Worm (Caenorhabditis elegans) whole organism, L4 larva: ENCODE results near the gene C16D9.5.

Experiments
- F37D6.2 ChIP-seq: sonication (generic microtip); optimal IDR thresholded peaks from 2 replicates; lab custom pipeline; 2016; ENCODE audit warnings: mild to moderate bottlenecking, missing genetic modification characterization, missing compliant biosample characterization
- T20F7.1 ChIP-seq: fragments of 200-800 bp; sonication (Bioruptor generic); optimal IDR thresholded peaks from 2 replicates; lab custom pipeline; 2018; ENCODE audit warnings: mild to moderate bottlenecking, missing genetic modification characterization, missing compliant biosample characterization
- T26A8.4 ChIP-seq: fragments of 200-800 bp; sonication (Bioruptor generic); IDR thresholded peaks from 2 replicates; pipeline ENCODE4 v1.3.6; 2022; ENCODE audit warnings: missing genetic modification characterization, missing compliant biosample characterization
- Y105C5A.15 ChIP-seq: fragments of 200-800 bp; sonication (Bioruptor generic); IDR thresholded peaks from 2 replicates; pipeline ENCODE4 v1.3.6; 2022; ENCODE audit warnings: missing genetic modification characterization, missing compliant biosample characterization
- Y48G9A.11 ChIP-seq: fragments of 200-800 bp; sonication (Bioruptor generic); IDR thresholded peaks from 2 replicates; pipeline ENCODE4 v1.3.6; 2022; ENCODE audit warnings: missing genetic modification reagents, missing genetic modification characterization, missing compliant biosample characterization
- Y5F2A.4 ChIP-seq: fragments of 200-800 bp; sonication (Bioruptor generic); optimal IDR thresholded peaks from 2 replicates; lab custom pipeline; 2018; ENCODE audit warnings: mild to moderate bottlenecking, missing genetic modification characterization, missing compliant biosample characterization
- ama-1 ChIP-seq: fragments of 150-350 bp; optimal IDR thresholded peaks from 2 replicates; lab custom pipeline; 2014; ENCODE audit warnings: inconsistent platforms, mixed read lengths
- ceh-28 ChIP-seq: fragments of 150-350 bp; optimal IDR thresholded peaks from 2 replicates; lab custom pipeline; 2014; ENCODE audit warnings: missing biosample characterization, missing genetic modification reagents, missing genetic modification characterization
- ceh-32 ChIP-seq: sonication (generic microtip); optimal IDR thresholded peaks from 2 replicates; lab custom pipeline; 2016; ENCODE audit warnings: mild to moderate bottlenecking, missing genetic modification characterization, missing compliant biosample characterization; ENCODE audit not compliant: poor library complexity
- ceh-62 ChIP-seq: sonication (generic microtip); optimal IDR thresholded peaks from 2 replicates; lab custom pipeline; 2017; ENCODE audit warnings: missing biosample characterization, missing genetic modification characterization
- ceh-82 ChIP-seq: sonication (generic microtip); optimal IDR thresholded peaks from 2 replicates; lab custom pipeline; 2017; ENCODE audit warnings: missing biosample characterization, missing genetic modification characterization
- daf-12 ChIP-seq: fragments of 150-350 bp; optimal IDR thresholded peaks from 2 replicates; lab custom pipeline; 2014; ENCODE audit warnings: missing biosample characterization, missing genetic modification reagents, missing genetic modification characterization
- daf-16 ChIP-seq, 3 experiments: sonication (generic microtip); optimal IDR thresholded peaks; 2 replicates each; lab custom pipeline; 2016 to 2017; ENCODE audit warnings: missing genetic modification characterization in 3 of 3, missing genetic modification reagents in 3 of 3, mild to moderate bottlenecking in 2 of 3, missing compliant biosample characterization in 2 of 3, missing biosample characterization in 1 of 3, moderate library complexity in 1 of 3
- dmd-6 ChIP-seq: fragments of 200-800 bp; sonication (Bioruptor generic); IDR thresholded peaks from 2 replicates; pipeline ENCODE4 v1.3.6; 2022; ENCODE audit warnings: missing genetic modification reagents, missing genetic modification characterization, missing compliant biosample characterization
- dmd-9 ChIP-seq: fragments of 200-800 bp; sonication (Bioruptor generic); IDR thresholded peaks from 2 replicates; pipeline ENCODE4 v1.3.6; 2022; ENCODE audit warnings: missing genetic modification reagents, missing genetic modification characterization, missing compliant biosample characterization
- dpl-1 ChIP-seq: fragments of 150-350 bp; optimal IDR thresholded peaks from 2 replicates; lab custom pipeline; 2014; ENCODE audit warnings: missing biosample characterization, missing genetic modification reagents, missing genetic modification characterization
- egl-43 ChIP-seq: fragments of 200-800 bp; sonication (Bioruptor generic); IDR thresholded peaks from 2 replicates; pipeline ENCODE4 v1.3.6; 2022; ENCODE audit warnings: missing genetic modification reagents, missing genetic modification characterization, missing compliant biosample characterization
- fos-1 ChIP-seq: fragments of 150-350 bp; optimal IDR thresholded peaks from 2 replicates; lab custom pipeline; 2014; ENCODE audit warnings: missing biosample characterization, missing genetic modification characterization
- gei-8 ChIP-seq: fragments of 200-800 bp; sonication (Bioruptor generic); optimal IDR thresholded peaks from 2 replicates; lab custom pipeline; 2018; ENCODE audit warnings: mild to moderate bottlenecking, missing genetic modification characterization, missing compliant biosample characterization
- hlh-11 ChIP-seq: fragments of 200-800 bp; sonication (Bioruptor generic); optimal IDR thresholded peaks from 2 replicates; lab custom pipeline; 2018; ENCODE audit warnings: mild to moderate bottlenecking, missing genetic modification characterization, missing compliant biosample characterization
- hlh-30 ChIP-seq: sonication (generic microtip); optimal IDR thresholded peaks from 2 replicates; lab custom pipeline; 2017; ENCODE audit warnings: antibody characterized with exemption, mild to moderate bottlenecking, missing genetic modification characterization, missing compliant biosample characterization; ENCODE audit not compliant: insufficient read depth
- hmg-1.1 ChIP-seq: fragments of 200-800 bp; sonication (Bioruptor generic); IDR thresholded peaks from 2 replicates; pipeline ENCODE4 v1.3.6; 2022; ENCODE audit warnings: missing genetic modification reagents, missing genetic modification characterization, missing compliant biosample characterization
- jun-1 ChIP-seq: fragments of 150-350 bp; optimal IDR thresholded peaks from 2 replicates; lab custom pipeline; 2014; ENCODE audit warnings: missing biosample characterization, missing genetic modification reagents, missing genetic modification characterization
- lin-1 ChIP-seq: fragments of 200-800 bp; sonication (Bioruptor generic); IDR thresholded peaks from 2 replicates; pipeline ENCODE4 v1.3.6; 2022; ENCODE audit warnings: missing genetic modification reagents, missing genetic modification characterization, missing compliant biosample characterization
- lin-38 ChIP-seq: fragments of 200-800 bp; sonication (Bioruptor generic); IDR thresholded peaks from 2 replicates; pipeline ENCODE4 v1.3.6; 2022; ENCODE audit warnings: missing genetic modification reagents, missing genetic modification characterization, missing compliant biosample characterization
- lin-39 ChIP-seq: fragments of 150-350 bp; optimal IDR thresholded peaks from 2 replicates; lab custom pipeline; 2014; ENCODE audit warnings: missing biosample characterization, missing genetic modification reagents, missing genetic modification characterization
- lsy-2 ChIP-seq, 2 experiments: fragments of 150-350 bp in 1 of 2; sonication (generic microtip) in 1 of 2; optimal IDR thresholded peaks; 2 replicates each; lab custom pipeline; 2014 to 2017; ENCODE audit warnings: missing biosample characterization in 2 of 2, missing genetic modification characterization in 2 of 2
- mes-2 ChIP-seq: sonication (generic microtip); optimal IDR thresholded peaks from 2 replicates; lab custom pipeline; 2016; ENCODE audit warnings: missing genotype, mild to moderate bottlenecking, missing genetic modification characterization, missing compliant biosample characterization; ENCODE audit not compliant: poor library complexity, severe bottlenecking
- mxl-2 ChIP-seq: fragments of 200-800 bp; sonication (Bioruptor generic); conservative IDR thresholded peaks from 2 replicates; pipeline ENCODE4 v1.3.6; 2022; ENCODE audit warnings: missing genetic modification reagents, missing genetic modification characterization, missing compliant biosample characterization
- nhr-11 ChIP-seq: fragments of 150-350 bp; optimal IDR thresholded peaks from 2 replicates; lab custom pipeline; 2014; ENCODE audit warnings: missing biosample characterization, missing genetic modification characterization
- nhr-111 ChIP-seq: fragments of 200-800 bp; sonication (Bioruptor generic); optimal IDR thresholded peaks from 2 replicates; lab custom pipeline; 2018; ENCODE audit warnings: mild to moderate bottlenecking, missing genetic modification characterization, missing compliant biosample characterization
- nhr-25 ChIP-seq: sonication (generic microtip); optimal IDR thresholded peaks from 2 replicates; lab custom pipeline; 2017; ENCODE audit warnings: missing genetic modification characterization, mild to moderate bottlenecking, missing compliant biosample characterization, antibody characterized with exemption, moderate library complexity, borderline replicate concordance; ENCODE audit not compliant: insufficient read depth
- nhr-28 ChIP-seq: fragments of 150-350 bp; optimal IDR thresholded peaks from 2 replicates; lab custom pipeline; 2014; ENCODE audit warnings: missing biosample characterization, missing genetic modification characterization
- nhr-48 ChIP-seq: sonication (generic microtip); optimal IDR thresholded peaks from 2 replicates; lab custom pipeline; 2016; ENCODE audit warnings: mild to moderate bottlenecking, missing genetic modification characterization, missing compliant biosample characterization
- php-3 ChIP-seq: fragments of 200-800 bp; sonication (Bioruptor generic); IDR thresholded peaks from 2 replicates; pipeline ENCODE4 v1.3.6; 2022; ENCODE audit warnings: missing genetic modification reagents, missing genetic modification characterization, missing compliant biosample characterization
- pqm-1 ChIP-seq: sonication (generic microtip); optimal IDR thresholded peaks from 2 replicates; lab custom pipeline; 2017; ENCODE audit warnings: missing biosample characterization, missing genetic modification characterization
- saeg-2 ChIP-seq: fragments of 200-800 bp; sonication (Bioruptor generic); IDR thresholded peaks from 2 replicates; pipeline ENCODE4 v1.3.6; 2022; ENCODE audit warnings: missing genetic modification reagents, missing genetic modification characterization, missing compliant biosample characterization
- sdz-12 ChIP-seq: fragments of 200-800 bp; sonication (Bioruptor generic); optimal IDR thresholded peaks from 2 replicates; lab custom pipeline; 2018; ENCODE audit warnings: mild to moderate bottlenecking, missing genetic modification characterization, missing compliant biosample characterization
- set-16 ChIP-seq: fragments of 200-800 bp; sonication (Bioruptor generic); IDR thresholded peaks from 2 replicates; pipeline ENCODE4 v1.3.6; 2022; ENCODE audit warnings: missing genetic modification reagents, missing genetic modification characterization, missing compliant biosample characterization
- skn-1 ChIP-seq: fragments of 150-350 bp; optimal IDR thresholded peaks from 2 replicates; lab custom pipeline; 2014; ENCODE audit warnings: missing biosample characterization, missing genetic modification characterization
- snpc-1.2 ChIP-seq: fragments of 200-800 bp; sonication (Bioruptor generic); IDR thresholded peaks from 2 replicates; pipeline ENCODE4 v1.3.6; 2022; ENCODE audit warnings: missing genetic modification reagents, missing genetic modification characterization, missing compliant biosample characterization
- spr-1 ChIP-seq: sonication (generic microtip); optimal IDR thresholded peaks from 2 replicates; lab custom pipeline; 2016; ENCODE audit warnings: mild to moderate bottlenecking, missing genetic modification characterization, missing compliant biosample characterization
- spr-3 ChIP-seq: fragments of 200-800 bp; sonication (Bioruptor generic); optimal IDR thresholded peaks from 2 replicates; lab custom pipeline; 2018; ENCODE audit warnings: mild to moderate bottlenecking, missing genetic modification characterization, missing compliant biosample characterization
- unc-130 ChIP-seq: sonication (generic microtip); optimal IDR thresholded peaks from 2 replicates; lab custom pipeline; 2016; ENCODE audit warnings: missing genetic modification reagents, missing genetic modification characterization, missing compliant biosample characterization
- unc-39 ChIP-seq: sonication (generic microtip); optimal IDR thresholded peaks from 2 replicates; lab custom pipeline; 2017; ENCODE audit warnings: missing biosample characterization, missing genetic modification characterization
- unc-62 ChIP-seq, 3 experiments: fragments of 150-350 bp in 1 of 3; sonication (generic microtip); optimal IDR thresholded peaks in 2 of 3; peaks in 1 of 3; 1 replicate in 1 of 3; 2 replicates in 2 of 3; lab custom pipeline; 2014 to 2017; ENCODE audit warnings: missing biosample characterization in 3 of 3, missing genetic modification characterization in 3 of 3, missing genetic modification reagents in 3 of 3, missing genotype in 1 of 3
- zag-1 ChIP-seq: fragments of 150-350 bp; optimal IDR thresholded peaks from 2 replicates; lab custom pipeline; 2014; ENCODE audit warnings: missing biosample characterization, missing genetic modification characterization
- zip-11 ChIP-seq: fragments of 200-800 bp; sonication (Bioruptor generic); IDR thresholded peaks from 2 replicates; pipeline ENCODE4 v1.3.6; 2022; ENCODE audit warnings: missing genetic modification characterization, missing compliant biosample characterization
- zip-2 ChIP-seq: fragments of 150-350 bp; optimal IDR thresholded peaks from 2 replicates; lab custom pipeline; 2014; ENCODE audit warnings: missing biosample characterization, missing genetic modification characterization
- ztf-7 ChIP-seq: fragments of 150-350 bp; optimal IDR thresholded peaks from 2 replicates; lab custom pipeline; 2014; ENCODE audit warnings: missing biosample characterization, missing genetic modification characterization

The C16D9.5 gene

ce11 chrV:8228712-8229119 is 16.6 kb downstream of the C16D9.5 start (continued):
- TF ChIP-seq skn-1 (tag; lab: Kevin White, UChicago) = no peak
- TF ChIP-seq nhr-11 (tag; lab: Kevin White, UChicago) = peak; percentile 49
- TF ChIP-seq set-16 (GFP tag; lab: Robert Waterston, UW) = no peak
- TF ChIP-seq egl-43 (GFP tag; lab: Robert Waterston, UW) = no peak
- TF ChIP-seq zip-2 (tag; lab: Kevin White, UChicago) = no peak
- peak; percentile 91 for TF ChIP-seq T26A8.4
- peak; percentile 56 for TF ChIP-seq nhr-28 (tag; lab: Kevin White, UChicago)
- TF ChIP-seq ceh-62 (tag; lab: Kevin White, UChicago) = no peak
- TF ChIP-seq lsy-2 (tag; optimal IDR thresholded peaks at IDR 0.05; lab: Kevin White, UChicago) = peak in 1 of 2 experiments; percentile 77
- no peak for TF ChIP-seq zip-11 (GFP tag; lab: Robert Waterston, UW)
- TF ChIP-seq unc-39 (tag; lab: Kevin White, UChicago) = no peak
- peak; percentile 83 for TF ChIP-seq hlh-11 (tag; lab: Kevin White, UChicago)
- no peak for TF ChIP-seq ceh-82 (tag; lab: Kevin White, UChicago)
- TF ChIP-seq fos-1 (tag; lab: Kevin White, UChicago) = no peak
- peak; percentile 74 for TF ChIP-seq dmd-6 (GFP tag; lab: Robert Waterston, UW)
- TF ChIP-seq nhr-111 (GFP tag; lab: Kevin White, UChicago) = peak; percentile 70
- no peak for TF ChIP-seq jun-1 (tag; lab: Kevin White, UChicago)
- peak; percentile 81 for TF ChIP-seq nhr-48 (tag; lab: Kevin White, UChicago)
- TF ChIP-seq dmd-9 (GFP tag; lab: Robert Waterston, UW) = peak; percentile 74
- TF ChIP-seq saeg-2 (GFP tag; lab: Robert Waterston, UW) = 0 out of 2 replicates have a peak, but pooled peaks have one; percentile 47
- peak; percentile 92 for TF ChIP-seq snpc-1.2 (GFP tag; lab: Robert Waterston, UW)
- peak in 1 of 2 experiments; percentile 90 for TF ChIP-seq unc-62 (GFP tag; optimal IDR thresholded peaks at IDR 0.05 in 1 of 2; lab: Kevin White, UChicago)
- TF ChIP-seq unc-62 (tag; optimal IDR thresholded peaks at IDR 0.05; lab: Kevin White, UChicago) = no peak
- no peak for TF ChIP-seq gei-8 (GFP tag; lab: Kevin White, UChicago)
- no peak for TF ChIP-seq Y105C5A.15 (GFP tag; lab: Robert Waterston, UW)
- TF ChIP-seq Y5F2A.4 (GFP tag; lab: Kevin White, UChicago) = no peak
- TF ChIP-seq mxl-2 = no peak
- peak; percentile 88 for TF ChIP-seq hmg-1.1
- TF ChIP-seq Y48G9A.11 = peak; percentile 92
- no peak for TF ChIP-seq ceh-32 (tag; lab: Kevin White, UChicago)
- TF ChIP-seq ceh-28 (tag; lab: Kevin White, UChicago) = no peak
- TF ChIP-seq php-3 (GFP tag; lab: Robert Waterston, UW) = peak; percentile 73
- peak; percentile 53 for TF ChIP-seq dpl-1 (GFP tag; lab: Kevin White, UChicago)
- peak; percentile 8 for TF ChIP-seq pqm-1 (tag; lab: Kevin White, UChicago)
- peak; percentile 49; the same call in 1 of the 2 replicates for TF ChIP-seq lin-1
- TF ChIP-seq unc-130 (GFP tag; lab: Kevin White, UChicago) = peak; percentile 91
- peak; percentile 68 for TF ChIP-seq spr-3 (GFP tag; lab: Kevin White, UChicago)
- TF ChIP-seq hlh-30 (tag; lab: Kevin White, UChicago) = peak; percentile 80
- peak; percentile 82 for TF ChIP-seq T20F7.1 (GFP tag; lab: Kevin White, UChicago)
- peak; percentile 85 for TF ChIP-seq spr-1 (tag; lab: Kevin White, UChicago)
- no peak for TF ChIP-seq lin-39 (tag; lab: Kevin White, UChicago)
- TF ChIP-seq ama-1 (lab: Kevin White, UChicago) = peak; percentile 94
- no peak for TF ChIP-seq sdz-12 (GFP tag; lab: Kevin White, UChicago)
- TF ChIP-seq mes-2 = peak; percentile 90
- TF ChIP-seq daf-12 (tag; lab: Kevin White, UChicago) = no peak
- TF ChIP-seq ztf-7 (tag; lab: Kevin White, UChicago) = peak; percentile 4
- TF ChIP-seq zag-1 (tag; lab: Kevin White, UChicago) = no peak
- peak; percentile 56 for TF ChIP-seq nhr-25 (tag; lab: Kevin White, UChicago)
- no peak; the same call in 1 of the 2 replicates for TF ChIP-seq lin-38 (GFP tag; lab: Robert Waterston, UW)
- peak; percentile 65 to 88 for TF ChIP-seq daf-16 (GFP tag; optimal IDR thresholded peaks at IDR 0.05; lab: Kevin White, UChicago)
- peak; percentile 86 for TF ChIP-seq daf-16 (tag; optimal IDR thresholded peaks at IDR 0.05; lab: Kevin White, UChicago)
- TF ChIP-seq F37D6.2 (tag; lab: Kevin White, UChicago) = peak; percentile 66
